Fruit fly (Drosophila melanogaster) whole organism, adult: Measurements from ENCODE around the gene ppk11.
A peak's percentile ranks its signal among the peaks of the same experiment; 100 is the strongest.

Experiments used
- CG11617 ChIP-seq: fragments of 200-800 bp; sonication (Bioruptor generic); optimal IDR thresholded peaks from 2 replicates; lab custom pipeline; 2017; ENCODE audit warnings: mild to moderate bottlenecking, missing biosample characterization, missing genetic modification reagents, missing genetic modification characterization
- CG12768 ChIP-seq: fragments of 200-800 bp; sonication (Bioruptor generic); optimal IDR thresholded peaks from 2 replicates; lab custom pipeline; 2017; ENCODE audit warnings: missing biosample characterization, missing genetic modification characterization, mild to moderate bottlenecking, moderate library complexity, missing genetic modification reagents
- CG14711 ChIP-seq: fragments of 200-800 bp; sonication (Bioruptor generic); optimal IDR thresholded peaks from 2 replicates; lab custom pipeline; 2018; ENCODE audit warnings: missing biosample characterization, mild to moderate bottlenecking, missing genetic modification characterization, moderate library complexity
- CG1620 ChIP-seq: fragments of 200-800 bp; sonication (Bioruptor generic); optimal IDR thresholded peaks from 2 replicates; lab custom pipeline; 2016; ENCODE audit warnings: missing biosample characterization, missing genetic modification characterization
- CG33017 ChIP-seq: fragments of 200-800 bp; sonication (Bioruptor generic); optimal IDR thresholded peaks from 2 replicates; lab custom pipeline; 2018; ENCODE audit warnings: missing biosample characterization, mild to moderate bottlenecking, missing genetic modification characterization, moderate library complexity
- CG5204 ChIP-seq: fragments of 200-800 bp; sonication (Bioruptor generic); optimal IDR thresholded peaks from 2 replicates; lab custom pipeline; 2016; ENCODE audit warnings: missing biosample characterization, missing genetic modification characterization
- CG7045 ChIP-seq: fragments of 200-800 bp; sonication (Bioruptor generic); optimal IDR thresholded peaks from 2 replicates; lab custom pipeline; 2017; ENCODE audit warnings: missing biosample characterization, mild to moderate bottlenecking, missing genetic modification characterization
- CG7101 ChIP-seq: fragments of 200-800 bp; sonication (Bioruptor generic); optimal IDR thresholded peaks from 2 replicates; lab custom pipeline; 2018; ENCODE audit warnings: missing biosample characterization, mild to moderate bottlenecking, missing genetic modification characterization, moderate library complexity
- Clk ChIP-seq: fragments of 200-800 bp; sonication (Bioruptor generic); optimal IDR thresholded peaks from 2 replicates; lab custom pipeline; 2017; ENCODE audit warnings: missing biosample characterization, missing genetic modification characterization
- Crg-1 ChIP-seq: fragments of 200-800 bp; sonication (Bioruptor generic); optimal IDR thresholded peaks from 2 replicates; lab custom pipeline; 2016; ENCODE audit warnings: missing biosample characterization, missing genetic modification characterization
- Hr96 ChIP-seq: fragments of 200-800 bp; sonication (Bioruptor generic); optimal IDR thresholded peaks from 2 replicates; lab custom pipeline; 2016; ENCODE audit warnings: missing biosample characterization, missing genetic modification characterization
- Mnt ChIP-seq: fragments of 200-800 bp; sonication (Bioruptor generic); optimal IDR thresholded peaks from 2 replicates; lab custom pipeline; 2016; ENCODE audit warnings: missing biosample characterization, mild to moderate bottlenecking, missing genetic modification characterization
- bab1 ChIP-seq: fragments of 200-800 bp; sonication (Bioruptor generic); optimal IDR thresholded peaks from 3 replicates; lab custom pipeline; 2019; ENCODE audit warnings: missing biosample characterization, mild to moderate bottlenecking, missing genetic modification characterization, moderate library complexity
- cic ChIP-seq: fragments of 200-800 bp; sonication (Bioruptor generic); optimal IDR thresholded peaks from 2 replicates; lab custom pipeline; 2017; ENCODE audit warnings: missing biosample characterization, mild to moderate bottlenecking, missing genetic modification characterization, moderate library complexity
- cnc ChIP-seq, 2 experiments: fragments of >200 bp; optimal IDR thresholded peaks; 2 replicates each; lab custom pipeline; 2017
- kay ChIP-seq: fragments of 200-800 bp; sonication (Bioruptor generic); peaks from one replicate; lab custom pipeline; 2016; ENCODE audit warnings: missing biosample characterization, missing genetic modification characterization, borderline replicate concordance
- ovo ChIP-seq: fragments of 200-800 bp; sonication (Bioruptor generic); optimal IDR thresholded peaks from 2 replicates; lab custom pipeline; 2016; ENCODE audit warnings: missing biosample characterization, missing genetic modification characterization
- pad ChIP-seq: fragments of 200-800 bp; sonication (Bioruptor generic); optimal IDR thresholded peaks from 3 replicates; lab custom pipeline; 2017; ENCODE audit warnings: missing biosample characterization, missing genetic modification characterization, mild to moderate bottlenecking, moderate library complexity, missing genetic modification reagents
- tj ChIP-seq: fragments of 200-800 bp; sonication (Bioruptor generic); optimal IDR thresholded peaks from 3 replicates; lab custom pipeline; 2017; ENCODE audit warnings: missing biosample characterization, mild to moderate bottlenecking, missing genetic modification characterization, moderate library complexity
- toe ChIP-seq: fragments of 200-800 bp; sonication (Bioruptor generic); optimal IDR thresholded peaks from 2 replicates; lab custom pipeline; 2016; ENCODE audit warnings: missing biosample characterization, missing genetic modification characterization

The ppk11 gene

DNA sequence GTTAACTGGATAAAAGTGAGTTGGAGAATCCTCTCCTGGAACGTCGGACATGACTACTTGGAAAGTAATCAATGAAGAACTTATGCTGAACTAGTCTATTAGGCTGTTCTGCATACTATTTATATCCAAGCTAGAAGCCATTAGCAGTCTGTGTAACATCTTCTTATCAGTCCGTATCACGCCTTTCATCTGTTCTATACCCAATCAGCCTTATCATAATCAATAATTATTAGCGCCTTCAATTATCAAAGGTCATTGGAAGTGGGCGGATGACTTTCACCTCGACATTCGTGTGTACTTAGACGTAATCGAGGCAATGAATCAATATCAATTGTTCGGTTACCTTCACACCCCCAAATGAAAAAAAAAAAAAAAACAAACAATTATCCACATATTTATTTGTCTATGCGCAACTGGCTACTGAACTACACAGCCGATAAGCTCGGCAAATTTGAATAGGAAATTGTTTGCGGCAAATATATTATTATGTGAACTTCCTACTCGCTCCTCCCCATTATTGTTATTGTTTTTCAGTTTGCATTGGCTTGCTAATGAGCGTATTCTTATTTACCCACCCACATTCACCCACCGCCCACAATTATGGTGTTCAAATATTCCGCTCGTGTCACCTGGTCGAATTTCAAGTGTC lies at the start of gene ppk11, which contains the start of gene ppk16:
Gene ppk11, minus strand, starts transcription at position 51 of the 649 bp plus-strand sequence.
Gene ppk16, minus strand, starts transcription at position 51 of the 649 bp plus-strand sequence.
- TF ChIP-seq kay (GFP tag; lab: Kevin White, UChicago) = peak; percentile 35
- TF ChIP-seq CG7101 (tag; lab: Kevin White, UChicago) = peak; percentile 25
- TF ChIP-seq ovo (GFP tag; lab: Kevin White, UChicago) = peak; percentile 2
- TF ChIP-seq toe (GFP tag; lab: Kevin White, UChicago) = no peak
- no peak for TF ChIP-seq Clk (GFP tag; lab: Kevin White, UChicago)
- TF ChIP-seq CG12768 = no peak
- TF ChIP-seq Hr96 (GFP tag; lab: Kevin White, UChicago) = no peak
- TF ChIP-seq tj (GFP tag; lab: Kevin White, UChicago) = no peak
- TF ChIP-seq cnc (optimal IDR thresholded peaks at IDR 0.05; lab: Kevin White, UChicago) = no peak
- no peak for TF ChIP-seq CG1620 (GFP tag; lab: Kevin White, UChicago)
- TF ChIP-seq CG14711 (tag; lab: Kevin White, UChicago) = peak; percentile 16
- peak; percentile 16 for TF ChIP-seq CG11617 (GFP tag; lab: Kevin White, UChicago)
- no peak for TF ChIP-seq CG33017 (tag; lab: Kevin White, UChicago)
- TF ChIP-seq cic (GFP tag; lab: Kevin White, UChicago) = no peak
- TF ChIP-seq CG7045 (GFP tag; lab: Kevin White, UChicago) = no peak
- no peak for TF ChIP-seq bab1 (GFP tag; lab: Kevin White, UChicago)
- TF ChIP-seq pad = no peak
- TF ChIP-seq Crg-1 (GFP tag; lab: Kevin White, UChicago) = peak; percentile 10
- TF ChIP-seq CG5204 (GFP tag; lab: Kevin White, UChicago) = no peak
- peak; percentile 10 for TF ChIP-seq Mnt (GFP tag; lab: Kevin White, UChicago)

DNA sequence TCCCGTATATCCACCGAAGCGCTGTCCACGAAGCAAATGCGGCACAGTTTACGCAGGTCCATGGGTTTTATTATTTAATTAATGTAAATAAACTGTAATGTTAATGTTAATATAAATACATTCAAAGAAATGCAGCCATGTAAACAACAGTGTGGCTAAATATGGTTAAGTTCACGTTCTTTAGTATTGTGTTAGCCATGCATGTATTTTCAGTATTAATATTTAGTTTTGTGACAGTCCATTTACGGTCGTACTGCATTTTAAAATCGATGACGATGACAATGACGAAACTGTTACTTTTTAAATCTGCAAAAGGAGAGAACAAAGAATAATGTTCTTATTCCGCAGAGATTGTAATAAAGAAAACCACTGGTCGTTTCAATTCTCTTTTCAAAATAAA lies 18.1 kb upstream of the ppk11 start, which contains the start of gene CG13123:
Gene CG13123, minus strand, starts transcription at position 163 of the 400 bp plus-strand sequence.
- TF ChIP-seq Mnt (GFP tag; lab: Kevin White, UChicago) (no peak), CG7045 (GFP tag; lab: Kevin White, UChicago) (no peak), ovo (GFP tag; lab: Kevin White, UChicago) (no peak), Crg-1 (GFP tag; lab: Kevin White, UChicago) (no peak), CG11617 (GFP tag; lab: Kevin White, UChicago) (no peak), cic (GFP tag; lab: Kevin White, UChicago) (no peak), CG12768 (no peak), tj (GFP tag; lab: Kevin White, UChicago) (peak; percentile 34), toe (GFP tag; lab: Kevin White, UChicago) (no peak), pad (no peak), CG1620 (GFP tag; lab: Kevin White, UChicago) (no peak), Hr96 (GFP tag; lab: Kevin White, UChicago) (no peak), CG7101 (tag; lab: Kevin White, UChicago) (no peak), CG33017 (tag; lab: Kevin White, UChicago) (no peak), Clk (GFP tag; lab: Kevin White, UChicago) (no peak), cnc (optimal IDR thresholded peaks at IDR 0.05; lab: Kevin White, UChicago) (no peak), kay (GFP tag; lab: Kevin White, UChicago) (no peak), bab1 (GFP tag; lab: Kevin White, UChicago) (peak; percentile 46), CG5204 (GFP tag; lab: Kevin White, UChicago) (no peak), CG14711 (tag; lab: Kevin White, UChicago) (peak; percentile 67)

DNA sequence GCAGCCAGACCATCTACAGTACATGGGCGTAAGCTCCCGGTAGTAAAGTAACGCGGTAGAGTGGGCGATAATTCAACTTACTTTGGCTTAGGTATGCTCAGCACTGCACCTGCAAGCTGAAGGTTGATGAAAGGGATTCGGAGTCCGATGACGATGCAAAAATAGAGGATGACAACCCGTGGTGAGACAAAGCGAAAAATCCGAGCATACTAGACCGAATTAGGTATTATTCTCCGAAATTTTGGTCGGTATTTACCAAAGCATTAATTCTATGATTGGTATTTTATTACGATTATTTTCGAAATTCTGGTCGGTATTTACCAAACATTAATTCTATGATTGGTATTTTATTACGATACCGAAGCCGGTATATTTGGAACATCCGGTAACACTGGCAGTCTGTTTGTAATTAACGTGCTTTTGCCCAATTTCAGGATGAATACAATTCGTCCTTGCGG lies 15.7 kb upstream of the ppk11 start, which contains the start of gene CG4036:
Gene CG4036, plus strand, starts transcription at position 348 of the 458 bp plus-strand sequence.
- TF ChIP-seq CG12768 = no peak
- no peak for TF ChIP-seq toe (GFP tag; lab: Kevin White, UChicago)
- no peak for TF ChIP-seq ovo (GFP tag; lab: Kevin White, UChicago)
- TF ChIP-seq CG7045 (GFP tag; lab: Kevin White, UChicago) = no peak
- TF ChIP-seq bab1 (GFP tag; lab: Kevin White, UChicago) = peak; percentile 57
- TF ChIP-seq Clk (GFP tag; lab: Kevin White, UChicago) = no peak
- no peak for TF ChIP-seq kay (GFP tag; lab: Kevin White, UChicago)
- TF ChIP-seq pad = no peak
- no peak for TF ChIP-seq Crg-1 (GFP tag; lab: Kevin White, UChicago)
- peak; percentile 85 to 94 for TF ChIP-seq cnc (optimal IDR thresholded peaks at IDR 0.05; lab: Kevin White, UChicago)
- TF ChIP-seq CG14711 (tag; lab: Kevin White, UChicago) = no peak
- no peak for TF ChIP-seq CG1620 (GFP tag; lab: Kevin White, UChicago)
- TF ChIP-seq CG5204 (GFP tag; lab: Kevin White, UChicago) = no peak
- TF ChIP-seq Mnt (GFP tag; lab: Kevin White, UChicago) = peak; percentile 1
- TF ChIP-seq Hr96 (GFP tag; lab: Kevin White, UChicago) = no peak
- peak; percentile 27 for TF ChIP-seq cic (GFP tag; lab: Kevin White, UChicago)
- TF ChIP-seq CG11617 (GFP tag; lab: Kevin White, UChicago) = no peak
- TF ChIP-seq tj (GFP tag; lab: Kevin White, UChicago) = peak; percentile 62
- TF ChIP-seq CG7101 (tag; lab: Kevin White, UChicago) = peak; percentile 16
- no peak for TF ChIP-seq CG33017 (tag; lab: Kevin White, UChicago)

DNA sequence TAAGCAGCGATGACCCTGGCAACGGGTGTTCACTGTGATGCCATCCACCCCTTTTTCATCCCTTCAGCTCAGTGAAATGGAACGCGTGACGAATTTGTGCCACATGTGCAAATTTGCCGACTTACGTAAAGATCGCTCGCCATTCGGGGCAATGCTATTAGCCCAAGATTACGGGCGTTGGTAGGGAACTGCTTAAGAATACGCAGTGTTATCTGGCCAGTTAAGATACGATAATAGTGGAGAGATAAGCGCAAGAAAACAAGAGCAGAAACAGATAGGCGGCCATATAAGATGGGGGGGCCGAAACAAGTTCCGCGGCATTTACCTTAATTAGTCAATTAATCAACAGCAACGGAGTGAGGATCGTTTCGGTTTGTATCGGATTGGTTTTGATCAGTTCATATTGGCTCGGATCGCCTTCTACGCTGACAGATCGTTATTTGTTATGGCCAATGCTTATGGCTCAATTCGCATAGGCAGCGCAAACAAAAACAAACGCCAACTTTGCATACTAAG lies 11.1 kb upstream of the ppk11 start:
- TF ChIP-seq CG7045 (GFP tag; lab: Kevin White, UChicago) = peak; percentile 38
- TF ChIP-seq cnc (optimal IDR thresholded peaks at IDR 0.05; lab: Kevin White, UChicago) = no peak
- peak; percentile 17 for TF ChIP-seq CG1620 (GFP tag; lab: Kevin White, UChicago)
- TF ChIP-seq pad = peak; percentile 14
- TF ChIP-seq cic (GFP tag; lab: Kevin White, UChicago) = peak; percentile 78
- peak; percentile 48 for TF ChIP-seq CG33017 (tag; lab: Kevin White, UChicago)
- no peak for TF ChIP-seq ovo (GFP tag; lab: Kevin White, UChicago)
- TF ChIP-seq kay (GFP tag; lab: Kevin White, UChicago) = no peak
- TF ChIP-seq CG11617 (GFP tag; lab: Kevin White, UChicago) = peak; percentile 56
- TF ChIP-seq CG7101 (tag; lab: Kevin White, UChicago) = peak; percentile 31
- no peak for TF ChIP-seq Hr96 (GFP tag; lab: Kevin White, UChicago)
- TF ChIP-seq CG5204 (GFP tag; lab: Kevin White, UChicago) = no peak
- TF ChIP-seq bab1 (GFP tag; lab: Kevin White, UChicago) = no peak
- peak; percentile 79 for TF ChIP-seq Mnt (GFP tag; lab: Kevin White, UChicago)
- TF ChIP-seq CG12768 = peak; percentile 55
- TF ChIP-seq Clk (GFP tag; lab: Kevin White, UChicago) = no peak
- TF ChIP-seq Crg-1 (GFP tag; lab: Kevin White, UChicago) = peak; percentile 2
- TF ChIP-seq tj (GFP tag; lab: Kevin White, UChicago) = peak; percentile 40
- no peak for TF ChIP-seq toe (GFP tag; lab: Kevin White, UChicago)
- no peak for TF ChIP-seq CG14711 (tag; lab: Kevin White, UChicago)
